Fruit fly (Drosophila melanogaster) whole organism, embryonic: ENCODE results near the gene CG13258.

Experiments used
- Awh ChIP-seq: fragments of 200-800 bp; sonication (Bioruptor generic); IDR thresholded peaks from 2 replicates; pipeline ENCODE4, ENCODE4 v1.3.6; 2022; ENCODE audit warnings: missing biosample characterization, missing genetic modification characterization
- Bdp1 ChIP-seq: fragments of 200-800 bp; sonication (Bioruptor generic); optimal IDR thresholded peaks from 3 replicates; lab custom pipeline; 2016; ENCODE audit warnings: missing biosample characterization, missing genetic modification characterization
- CG10462 ChIP-seq: fragments of 200-800 bp; sonication (Bioruptor generic); optimal IDR thresholded peaks from 2 replicates; lab custom pipeline; 2016; ENCODE audit warnings: missing biosample characterization, missing genetic modification characterization
- CG10959 ChIP-seq: fragments of 200-800 bp; sonication (Bioruptor generic); IDR thresholded peaks from 2 replicates; pipeline ENCODE4 v1.3.6; 2022; ENCODE audit warnings: missing biosample characterization, missing genetic modification characterization
- CG11504 ChIP-seq: fragments of 200-800 bp; sonication (Bioruptor generic); optimal IDR thresholded peaks from 3 replicates; lab custom pipeline; 2019; ENCODE audit warnings: missing biosample characterization, mild to moderate bottlenecking, missing genetic modification characterization, moderate library complexity
- CG12155 ChIP-seq: fragments of 200-800 bp; sonication (Bioruptor generic); optimal IDR thresholded peaks from 3 replicates; lab custom pipeline; 2016; ENCODE audit warnings: missing biosample characterization, missing genetic modification characterization
- CG16779 ChIP-seq: fragments of 200-800 bp; sonication (Bioruptor generic); IDR thresholded peaks from 2 replicates; pipeline ENCODE4 v1.3.6; 2022; ENCODE audit warnings: missing biosample characterization, missing genetic modification characterization
- CG16815 ChIP-seq: fragments of 200-800 bp; sonication (Bioruptor generic); optimal IDR thresholded peaks from 3 replicates; lab custom pipeline; 2017; ENCODE audit warnings: missing biosample characterization, mild to moderate bottlenecking, missing genetic modification characterization
- CG18011 ChIP-seq: fragments of 200-800 bp; sonication (Bioruptor generic); optimal IDR thresholded peaks from 2 replicates; lab custom pipeline; 2017; ENCODE audit warnings: missing biosample characterization, missing genetic modification characterization, mild to moderate bottlenecking, moderate library complexity, missing genotype
- CG18764 ChIP-seq: fragments of 200-800 bp; sonication (Bioruptor generic); optimal IDR thresholded peaks from 3 replicates; lab custom pipeline; 2016; ENCODE audit warnings: missing biosample characterization, missing genetic modification characterization
- CG2116 ChIP-seq: fragments of 200-800 bp; sonication (Bioruptor generic); optimal IDR thresholded peaks from 3 replicates; lab custom pipeline; 2018; ENCODE audit warnings: missing biosample characterization, mild to moderate bottlenecking, missing genetic modification characterization
- CG2712 ChIP-seq: fragments of 200-800 bp; optimal IDR thresholded peaks from 3 replicates; lab custom pipeline; 2019; ENCODE audit warnings: missing biosample characterization, mild to moderate bottlenecking, missing genetic modification characterization, moderate library complexity
- CG3163 ChIP-seq: fragments of 200-800 bp; sonication (Bioruptor generic); optimal IDR thresholded peaks from 3 replicates; lab custom pipeline; 2016; ENCODE audit warnings: missing biosample characterization, missing genetic modification characterization
- CG3281 ChIP-seq: fragments of 200-800 bp; sonication (Bioruptor generic); optimal IDR thresholded peaks from 3 replicates; lab custom pipeline; 2017; ENCODE audit warnings: missing biosample characterization, mild to moderate bottlenecking, missing genetic modification characterization
- CG34224 ChIP-seq: fragments of 200-800 bp; sonication (Bioruptor generic); IDR thresholded peaks from 3 replicates; pipeline ENCODE4 v1.3.6; 2022; ENCODE audit warnings: missing biosample characterization, missing genetic modification characterization; ENCODE audit not compliant: partially characterized antibody
- CG4707 ChIP-seq: fragments of 200-800 bp; sonication (Bioruptor generic); optimal IDR thresholded peaks from 2 replicates; lab custom pipeline; 2018; ENCODE audit warnings: missing biosample characterization, mild to moderate bottlenecking, missing genetic modification characterization, moderate library complexity
- CG6765 ChIP-seq: fragments of 200-800 bp; sonication (Bioruptor generic); optimal IDR thresholded peaks from 3 replicates; lab custom pipeline; 2017; ENCODE audit warnings: missing biosample characterization, mild to moderate bottlenecking, missing genetic modification characterization
- CG7987 ChIP-seq: fragments of 200-800 bp; sonication (Bioruptor generic); optimal IDR thresholded peaks from 2 replicates; lab custom pipeline; 2018; ENCODE audit warnings: missing biosample characterization, mild to moderate bottlenecking, missing genetic modification characterization, moderate library complexity
- CG9437 ChIP-seq: fragments of 200-800 bp; sonication (Bioruptor generic); optimal IDR thresholded peaks from 2 replicates; lab custom pipeline; 2018; ENCODE audit warnings: missing biosample characterization, mild to moderate bottlenecking, missing genetic modification characterization
- CG9609 ChIP-seq: fragments of 200-800 bp; sonication (Bioruptor generic); optimal IDR thresholded peaks from 3 replicates; lab custom pipeline; 2016; ENCODE audit warnings: missing biosample characterization, missing genetic modification characterization
- CG9876 ChIP-seq: fragments of 200-800 bp; sonication (Bioruptor generic); optimal IDR thresholded peaks from 2 replicates; lab custom pipeline; 2016; ENCODE audit warnings: missing biosample characterization, missing genetic modification characterization
- CTCF ChIP-seq: fragments of 200-800 bp; sonication (Bioruptor generic); optimal IDR thresholded peaks from 2 replicates; lab custom pipeline; 2017; ENCODE audit warnings: missing biosample characterization, mild to moderate bottlenecking, missing genetic modification characterization, moderate library complexity
- Ets97D ChIP-seq: fragments of 200-800 bp; sonication (Bioruptor generic); optimal IDR thresholded peaks from 3 replicates; lab custom pipeline; 2016; ENCODE audit warnings: missing biosample characterization, missing genetic modification characterization
- Fer2 ChIP-seq: fragments of 200-800 bp; sonication (Bioruptor generic); optimal IDR thresholded peaks from 2 replicates; lab custom pipeline; 2018; ENCODE audit warnings: missing biosample characterization, mild to moderate bottlenecking, missing genetic modification characterization, moderate library complexity
- H15 ChIP-seq: fragments of 200-800 bp; sonication (Bioruptor generic); IDR thresholded peaks from 3 replicates; pipeline ENCODE4 v1.3.6; 2022; ENCODE audit warnings: missing biosample characterization, missing genetic modification characterization
- Hand ChIP-seq: fragments of 200-800 bp; sonication (Bioruptor generic); optimal IDR thresholded peaks from 2 replicates; lab custom pipeline; 2017; ENCODE audit warnings: mild to moderate bottlenecking, missing biosample characterization, missing genetic modification reagents, missing genetic modification characterization
- HmgD ChIP-seq: fragments of 200-800 bp; sonication (Bioruptor generic); optimal IDR thresholded peaks from 3 replicates; lab custom pipeline; 2016; ENCODE audit warnings: missing biosample characterization, missing genetic modification characterization
- Meics ChIP-seq: fragments of 200-800 bp; sonication (Bioruptor generic); optimal IDR thresholded peaks from 2 replicates; lab custom pipeline; 2017; ENCODE audit warnings: missing biosample characterization, mild to moderate bottlenecking, missing genetic modification characterization
- Myb ChIP-seq: fragments of 200-800 bp; sonication (Bioruptor generic); optimal IDR thresholded peaks from 2 replicates; lab custom pipeline; 2016; ENCODE audit warnings: missing biosample characterization, missing genetic modification characterization
- NK7.1 ChIP-seq: fragments of 200-800 bp; sonication (Bioruptor generic); optimal IDR thresholded peaks from 3 replicates; lab custom pipeline; 2016; ENCODE audit warnings: missing biosample characterization, missing genetic modification characterization
- NfI ChIP-seq: fragments of 200-800 bp; sonication (Bioruptor generic); optimal IDR thresholded peaks from 3 replicates; lab custom pipeline; 2018; ENCODE audit warnings: missing biosample characterization, mild to moderate bottlenecking, missing genetic modification characterization, moderate library complexity
- Oaz ChIP-seq: fragments of 200-800 bp; sonication (Bioruptor generic); IDR thresholded peaks from 2 replicates; pipeline ENCODE4 v1.3.6; 2022; ENCODE audit warnings: missing biosample characterization, missing genetic modification characterization
- Optix ChIP-seq: fragments of 200-800 bp; sonication (Bioruptor generic); IDR thresholded peaks from 3 replicates; pipeline ENCODE4 v1.3.6; 2022; ENCODE audit warnings: missing biosample characterization, missing genetic modification characterization
- Ravus ChIP-seq: fragments of 200-800 bp; sonication (Bioruptor generic); IDR thresholded peaks from 2 replicates; pipeline ENCODE4 v1.3.6; 2022; ENCODE audit warnings: missing biosample characterization, missing genetic modification characterization
- Xrp1 ChIP-seq: fragments of 200-800 bp; sonication (Bioruptor generic); IDR thresholded peaks from 2 replicates; pipeline ENCODE4 v1.3.6; 2022; ENCODE audit warnings: missing biosample characterization, missing genetic modification characterization
- abd-A ChIP-seq: fragments of 200-800 bp; sonication (Bioruptor generic); optimal IDR thresholded peaks from 3 replicates; lab custom pipeline; 2019; ENCODE audit warnings: missing biosample characterization, mild to moderate bottlenecking, missing genetic modification characterization, moderate library complexity
- amos ChIP-seq: fragments of 200-800 bp; sonication (Bioruptor generic); IDR thresholded peaks from 2 replicates; pipeline ENCODE4 v1.3.6; 2022; ENCODE audit warnings: missing biosample characterization, missing genetic modification characterization; ENCODE audit not compliant: partially characterized antibody
- bcd ChIP-seq: fragments of 200-800 bp; sonication (Bioruptor generic); optimal IDR thresholded peaks from 2 replicates; lab custom pipeline; 2017; ENCODE audit warnings: missing biosample characterization, mild to moderate bottlenecking, missing genetic modification characterization
- cato ChIP-seq: fragments of 200-800 bp; sonication (Bioruptor generic); optimal IDR thresholded peaks from 2 replicates; lab custom pipeline; 2016; ENCODE audit warnings: missing biosample characterization, missing genetic modification characterization, borderline replicate concordance
- dimm ChIP-seq: fragments of 200-800 bp; sonication (Bioruptor generic); IDR thresholded peaks from 2 replicates; pipeline ENCODE4 v1.3.6; 2022; ENCODE audit warnings: missing biosample characterization, missing genetic modification characterization
- ewg ChIP-seq: fragments of 200-800 bp; sonication (Bioruptor generic); optimal IDR thresholded peaks from 3 replicates; lab custom pipeline; 2017; ENCODE audit warnings: mild to moderate bottlenecking, missing biosample characterization, missing genetic modification reagents, missing genetic modification characterization
- fu2 ChIP-seq: fragments of 200-800 bp; sonication (Bioruptor generic); optimal IDR thresholded peaks from 2 replicates; lab custom pipeline; 2016; ENCODE audit warnings: missing biosample characterization, missing genetic modification characterization
- gcm ChIP-seq: fragments of 200-800 bp; sonication (Bioruptor generic); optimal IDR thresholded peaks from 2 replicates; lab custom pipeline; 2019; ENCODE audit warnings: missing biosample characterization, mild to moderate bottlenecking, missing genetic modification characterization, moderate library complexity
- grn ChIP-seq: fragments of 200-800 bp; sonication (Bioruptor generic); optimal IDR thresholded peaks from 3 replicates; lab custom pipeline; 2017; ENCODE audit warnings: missing biosample characterization, missing genetic modification characterization
- gro ChIP-seq: fragments of 200-800 bp; sonication (Bioruptor generic); optimal IDR thresholded peaks from 2 replicates; lab custom pipeline; 2016; ENCODE audit warnings: missing biosample characterization, missing genetic modification characterization
- hkb ChIP-seq, 2 experiments: fragments of 200-800 bp in 1 of 2; fragments of >200 bp in 1 of 2; sonication (Bioruptor generic) in 1 of 2; IDR thresholded peaks in 1 of 2; optimal IDR thresholded peaks in 1 of 2; 2 replicates each; pipeline versions ENCODE4 v1.3.6 to Lab custom; 2017 to 2022; ENCODE audit warnings: missing biosample characterization in 1 of 2, missing genetic modification characterization in 1 of 2
- inv ChIP-seq: fragments of 200-800 bp; sonication (Bioruptor generic); IDR thresholded peaks from 2 replicates; pipeline ENCODE4 v1.3.6; 2022; ENCODE audit warnings: missing biosample characterization, missing genetic modification characterization; ENCODE audit not compliant: partially characterized antibody
- pho ChIP-seq: fragments of 200-800 bp; sonication (Bioruptor generic); optimal IDR thresholded peaks from 2 replicates; lab custom pipeline; 2016; ENCODE audit warnings: missing biosample characterization, missing genetic modification characterization
- sima ChIP-seq: fragments of 200-800 bp; sonication (Bioruptor generic); optimal IDR thresholded peaks from 2 replicates; lab custom pipeline; 2016; ENCODE audit warnings: missing biosample characterization, missing genetic modification characterization
- wor ChIP-seq: fragments of 200-800 bp; sonication (Bioruptor generic); IDR thresholded peaks from 2 replicates; pipeline ENCODE4 v1.3.6; 2022; ENCODE audit warnings: missing biosample characterization, missing genetic modification characterization

Gene CG13258

dm6 chr2L:16279774-16280252, 13.0 kb downstream of the CG13258 start (continued):
- TF ChIP-seq dimm (GFP tag; lab: Robert Waterston, UW) (peak; percentile 50; the same call in 1 of the 2 replicates), sima (GFP tag; lab: Kevin White, UChicago) (peak; percentile 51), NfI (GFP tag; lab: Kevin White, UChicago) (peak; percentile 90), ewg (GFP tag; lab: Kevin White, UChicago) (peak; percentile 90), CG18011 (GFP tag; lab: Kevin White, UChicago) (peak; percentile 71), gcm (GFP tag; lab: Kevin White, UChicago) (peak; percentile 95), gro (GFP tag; lab: Kevin White, UChicago) (peak; percentile 20), NK7.1 (GFP tag; lab: Kevin White, UChicago) (peak; percentile 62), CG9876 (peak; percentile 19), H15 (GFP tag; lab: Robert Waterston, UW) (peak; percentile 74; the same call in 2 of the 3 replicates), Bdp1 (GFP tag; lab: Kevin White, UChicago) (peak; percentile 56), CTCF (GFP tag; lab: Kevin White, UChicago) (peak; percentile 63), HmgD (no peak), bcd (GFP tag; lab: Kevin White, UChicago) (peak; percentile 91), Optix (GFP tag; lab: Robert Waterston, UW) (peak; percentile 64; the same call in 1 of the 3 replicates), Myb (GFP tag; lab: Kevin White, UChicago) (peak; percentile 46), Fer2 (tag; lab: Kevin White, UChicago) (peak; percentile 47), CG4707 (GFP tag; lab: Kevin White, UChicago) (peak; percentile 75), CG3163 (GFP tag; lab: Kevin White, UChicago) (peak; percentile 46), CG11504 (tag; lab: Kevin White, UChicago) (peak; percentile 96), Awh (GFP tag; lab: Robert Waterston, UW) (peak; percentile 68; the same call in 1 of the 2 replicates), CG7987 (GFP tag; lab: Kevin White, UChicago) (peak; percentile 74), CG10462 (peak; percentile 89), Ets97D (GFP tag; lab: Kevin White, UChicago) (peak; percentile 68), amos (GFP tag; lab: Robert Waterston, UW) (peak; percentile 30; the same call in 1 of the 2 replicates), CG2712 (tag; lab: Kevin White, UChicago) (peak; percentile 96), Xrp1 (GFP tag; lab: Robert Waterston, UW) (peak; percentile 79), grn (GFP tag; lab: Kevin White, UChicago) (peak; percentile 60), CG16779 (GFP tag; lab: Robert Waterston, UW) (no peak), pho (GFP tag; lab: Kevin White, UChicago) (peak; percentile 40), CG16815 (GFP tag; lab: Kevin White, UChicago) (peak; percentile 77), CG6765 (peak; percentile 67), Meics (GFP tag; lab: Kevin White, UChicago) (peak; percentile 83), CG18764 (GFP tag; lab: Kevin White, UChicago) (peak; percentile 86), CG12155 (peak; percentile 83), Oaz (peak; percentile 84), wor (GFP tag; lab: Robert Waterston, UW) (peak; percentile 86), hkb (optimal IDR thresholded peaks at IDR 0.05; lab: Kevin White, UChicago) (no peak), hkb (GFP tag; IDR thresholded peaks at IDR 0.05; lab: Robert Waterston, UW) (peak; percentile 83), CG10959 (GFP tag; lab: Robert Waterston, UW) (peak; percentile 33; the same call in 1 of the 2 replicates), CG9437 (GFP tag; lab: Kevin White, UChicago) (peak; percentile 93), abd-A (tag; lab: Kevin White, UChicago) (peak; percentile 21), CG9609 (GFP tag; lab: Kevin White, UChicago) (peak; percentile 68), cato (GFP tag; lab: Kevin White, UChicago) (peak; percentile 90), CG2116 (GFP tag; lab: Kevin White, UChicago) (peak; percentile 58), CG3281 (GFP tag; lab: Kevin White, UChicago) (peak; percentile 80), inv (no peak), fu2 (GFP tag; lab: Kevin White, UChicago) (peak; percentile 62), CG34224 (GFP tag; lab: Robert Waterston, UW) (peak; percentile 12; the same call in 1 of the 3 replicates), Ravus (GFP tag; lab: Robert Waterston, UW) (no peak), Hand (GFP tag; lab: Kevin White, UChicago) (peak; percentile 59)
